Worm (Caenorhabditis elegans): Measurements from ENCODE around the gene nlg-1.

The nlg-1 gene

ce11 chrX:13633032-13633431 lies 2.1 kb upstream of the nlg-1 start:
- TF ChIP-seq snpc-4 (GFP tag; optimal IDR thresholded peaks at IDR 0.05) (no peak), snpc-4 (tag; optimal IDR thresholded peaks at IDR 0.05) (peak in 2 of 4 experiments; percentile 82 to 88), F37B4.10 (GFP tag; IDR thresholded peaks at IDR 0.05) (no peak), hmg-1.2 (GFP tag; IDR thresholded peaks at IDR 0.05) (peak; percentile 13; the same call in 1 of the 2 replicates)

- TF ChIP-seq lin-26 (GFP tag; IDR thresholded peaks at IDR 0.05) (no peak), hlh-12 (tag; optimal IDR thresholded peaks at IDR 0.05) (no peak), die-1 (tag; optimal IDR thresholded peaks at IDR 0.05) (no peak), rcor-1 (GFP tag; IDR thresholded peaks at IDR 0.05) (no peak), aptf-3 (GFP tag; IDR thresholded peaks at IDR 0.05) (no peak), hsf-1 (GFP tag; IDR thresholded peaks at IDR 0.05) (0 out of 2 replicates have a peak, but pooled peaks have one; percentile 34), aptf-2 (GFP tag; conservative IDR thresholded peaks at IDR 0.05) (0 out of 2 replicates have a peak, but pooled peaks have one; percentile 20), nhr-179 (tag; optimal IDR thresholded peaks at IDR 0.05) (no peak), hmg-20 (GFP tag; IDR thresholded peaks at IDR 0.05) (no peak), snpc-4 (GFP tag; optimal IDR thresholded peaks at IDR 0.05) (no peak), snpc-4 (tag; optimal IDR thresholded peaks at IDR 0.05) (no peak), atf-7 (tag; optimal IDR thresholded peaks at IDR 0.05) (no peak), ekl-4 (GFP tag; IDR thresholded peaks at IDR 0.05) (no peak)
Measured at ce11 chrX:13632245-13632644, 1.3 kb upstream of the nlg-1 start.

- TF ChIP-seq madf-3 (GFP tag; IDR thresholded peaks at IDR 0.05) (no peak), ztf-3 (GFP tag; optimal IDR thresholded peaks at IDR 0.05) (no peak), athp-1 (tag; optimal IDR thresholded peaks at IDR 0.05) (no peak), sea-2 (GFP tag; IDR thresholded peaks at IDR 0.05) (no peak), bed-1 (GFP tag; IDR thresholded peaks at IDR 0.05) (no peak), ets-4 (GFP tag; optimal IDR thresholded peaks at IDR 0.05) (no peak), attf-5 (GFP tag; optimal IDR thresholded peaks at IDR 0.05) (no peak)
Measured at ce11 chrX:13621628-13622027, 9.3 kb downstream of the nlg-1 start, which contains the start of gene Y12A6A.1. TSS of gene Y12A6A.1 (minus strand) at chrX:13621728.

ce11 chrX:13618574-13618973 lies 12.4 kb downstream of the nlg-1 start, which contains the start of gene nlp-53:
TSS of gene nlp-53 (plus strand) at chrX:13618874.
- TF ChIP-seq T07F8.4 (tag; optimal IDR thresholded peaks at IDR 0.05) = no peak

- TF ChIP-seq C06A6.2 (GFP tag; conservative IDR thresholded peaks at IDR 0.05) (no peak), ztf-25 (GFP tag; IDR thresholded peaks at IDR 0.05) (no peak), ceh-100 (GFP tag; IDR thresholded peaks at IDR 0.05) (no peak), repo-1 (tag; optimal IDR thresholded peaks at IDR 0.05) (no peak), nfyb-1 (GFP tag; IDR thresholded peaks at IDR 0.05) (no peak), nhr-90 (tag; optimal IDR thresholded peaks at IDR 0.05) (no peak), T07F8.4 (tag; optimal IDR thresholded peaks at IDR 0.05) (no peak), egl-44 (GFP tag; IDR thresholded peaks at IDR 0.05) (no peak), ekl-4 (GFP tag; IDR thresholded peaks at IDR 0.05) (no peak), T26A5.8 (tag; optimal IDR thresholded peaks at IDR 0.05) (no peak)
Measured at ce11 chrX:13615181-13615580, 15.8 kb downstream of the nlg-1 start.

ce11 chrX:13610040-13610439 lies 20.9 kb downstream of the nlg-1 start:
- TF ChIP-seq attf-3 (GFP tag; conservative IDR thresholded peaks at IDR 0.05) = no peak
- no peak for TF ChIP-seq Y53G8AR.9 (GFP tag; conservative IDR thresholded peaks at IDR 0.05)
- no peak for TF ChIP-seq lin-40 (tag; optimal IDR thresholded peaks at IDR 0.05)
- no peak for TF ChIP-seq chd-7 (tag; optimal IDR thresholded peaks at IDR 0.05)
- TF ChIP-seq dpff-1 (tag; optimal IDR thresholded peaks at IDR 0.05) = no peak
- TF ChIP-seq nhr-80 (tag; optimal IDR thresholded peaks at IDR 0.05) = no peak
- TF ChIP-seq rpc-1 (optimal IDR thresholded peaks at IDR 0.05) = no peak
- no peak for TF ChIP-seq rpc-1 (tag; optimal IDR thresholded peaks at IDR 0.05)
- TF ChIP-seq Y56A3A.18 (GFP tag; IDR thresholded peaks at IDR 0.05) = no peak
- TF ChIP-seq lin-35 (GFP tag; optimal IDR thresholded peaks at IDR 0.05) = no peak
